Fruit fly (Drosophila melanogaster): ENCODE data around the gene CG43155.

The CG43155 gene

DNA sequence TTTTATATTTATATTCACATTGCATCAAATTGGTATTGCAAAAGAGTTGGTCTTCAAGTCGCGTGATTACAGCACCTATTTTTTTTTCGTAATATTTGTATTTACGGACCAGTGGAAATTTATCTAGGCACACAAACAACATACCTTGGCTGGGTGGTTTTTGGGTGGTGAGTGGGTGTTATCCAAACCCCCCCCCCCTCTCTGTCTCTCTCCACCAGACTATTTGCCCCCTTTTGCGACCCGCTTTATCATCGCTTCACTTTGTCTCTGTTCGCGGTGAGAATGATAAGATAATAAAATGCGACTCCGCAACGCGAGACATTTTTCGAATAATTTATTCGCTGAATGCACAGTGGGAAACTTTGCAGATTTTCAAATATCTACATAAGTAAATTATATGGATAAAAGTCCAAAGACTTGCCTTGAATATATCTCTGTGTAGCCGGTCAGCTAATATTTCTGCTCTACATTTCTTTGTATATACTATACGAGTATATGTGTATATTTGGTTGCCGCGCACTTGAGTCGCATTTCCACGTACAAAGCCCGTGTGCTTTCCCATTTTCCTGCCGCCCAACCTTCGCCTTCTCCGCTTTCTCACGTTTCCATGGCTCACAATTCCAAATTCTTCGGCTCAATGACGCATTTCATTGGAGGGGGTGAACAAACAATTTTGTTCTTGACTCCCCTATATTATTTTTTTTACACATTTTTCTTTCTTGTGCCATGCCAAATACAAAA lies 41.8 kb downstream of the CG43155 start:
- TF ChIP-seq CG2120 (GFP tag; optimal IDR thresholded peaks at IDR 0.05) (no peak), CG7556 (GFP tag; optimal IDR thresholded peaks at IDR 0.05) (peak; percentile 21), exex (tag; optimal IDR thresholded peaks at IDR 0.05) (peak; percentile 9), Hmx (GFP tag; optimal IDR thresholded peaks at IDR 0.05) (no peak), Med (GFP tag) (peak; percentile 59), CG12391 (tag; optimal IDR thresholded peaks at IDR 0.05) (no peak), sens (GFP tag) (peak; percentile 56), usp (GFP tag; optimal IDR thresholded peaks at IDR 0.05) (no peak), cwo (GFP tag; optimal IDR thresholded peaks at IDR 0.05) (peak; percentile 33), row (GFP tag; IDR thresholded peaks at IDR 0.05) (peak; percentile 40; the same call in 1 of the 3 replicates), CG15073 (GFP tag; optimal IDR thresholded peaks at IDR 0.05) (no peak), sd (tag; optimal IDR thresholded peaks at IDR 0.05) (peak; percentile 53), CG1233 (GFP tag; optimal IDR thresholded peaks at IDR 0.05) (peak; percentile 3), Atf3 (GFP tag; optimal IDR thresholded peaks at IDR 0.05) (no peak), CG17912 (GFP tag; optimal IDR thresholded peaks at IDR 0.05) (no peak), CG31365 (tag; optimal IDR thresholded peaks at IDR 0.05) (no peak), Adf1 (GFP tag; IDR thresholded peaks at IDR 0.05) (no peak), Sin3A (optimal IDR thresholded peaks at IDR 0.05) (no peak), Meics (GFP tag; optimal IDR thresholded peaks at IDR 0.05) (peak; percentile 3), lab (GFP tag; optimal IDR thresholded peaks at IDR 0.05) (peak; percentile 40), kni (GFP tag; optimal IDR thresholded peaks at IDR 0.05) (no peak), CG2678 (tag; optimal IDR thresholded peaks at IDR 0.05) (peak; percentile 12), CG16779 (GFP tag; IDR thresholded peaks at IDR 0.05) (no peak), CG18599 (GFP tag; optimal IDR thresholded peaks at IDR 0.05) (peak; percentile 48), pb (GFP tag; optimal IDR thresholded peaks at IDR 0.05) (no peak), Side (GFP tag; optimal IDR thresholded peaks at IDR 0.05) (no peak), CG17361 (GFP tag; IDR thresholded peaks at IDR 0.05) (0 out of 3 replicates have a peak, but pooled peaks have one; percentile 5), CG32532 (GFP tag; IDR thresholded peaks at IDR 0.05) (0 out of 2 replicates have a peak, but pooled peaks have one; percentile 16), chinmo (GFP tag; IDR thresholded peaks at IDR 0.05; ENCODE audit: partially characterized antibody) (0 out of 4 replicates have a peak, but pooled peaks have one; percentile 66), al (GFP tag; IDR thresholded peaks at IDR 0.05) (no peak), z (GFP tag; IDR thresholded peaks at IDR 0.05) (no peak), CG6765 (GFP tag; optimal IDR thresholded peaks at IDR 0.05) (no peak), maf-S (GFP tag; optimal IDR thresholded peaks at IDR 0.05) (no peak), E2f1 (GFP tag; IDR thresholded peaks at IDR 0.05) (no peak), CG12769 (tag; optimal IDR thresholded peaks at IDR 0.05) (no peak), pan (optimal IDR thresholded peaks at IDR 0.05) (no peak), pan (GFP tag; optimal IDR thresholded peaks at IDR 0.05 in 1 of 2, IDR thresholded peaks at IDR 0.05 in 1 of 2) (no peak), vvl (GFP tag; IDR thresholded peaks at IDR 0.05) (0 out of 2 replicates have a peak, but pooled peaks have one; percentile 31), Dip2 (GFP tag; IDR thresholded peaks at IDR 0.05) (no peak), CG4404 (GFP tag; IDR thresholded peaks at IDR 0.05) (no peak), gsb-n (tag; optimal IDR thresholded peaks at IDR 0.05) (no peak), CG11085 (GFP tag; IDR thresholded peaks at IDR 0.05) (no peak), tup (GFP tag; optimal IDR thresholded peaks at IDR 0.05) (no peak), CG18011 (GFP tag; optimal IDR thresholded peaks at IDR 0.05) (no peak), sna (GFP tag; IDR thresholded peaks at IDR 0.05; ENCODE audit: partially characterized antibody) (no peak), gt (GFP tag; IDR thresholded peaks at IDR 0.05) (no peak), chm (GFP tag; IDR thresholded peaks at IDR 0.05) (0 out of 2 replicates have a peak, but pooled peaks have one; percentile 16), Nf-YB (GFP tag; optimal IDR thresholded peaks at IDR 0.05) (no peak), CG3995 (GFP tag; optimal IDR thresholded peaks at IDR 0.05) (no peak), CG17359 (tag; optimal IDR thresholded peaks at IDR 0.05) (peak; percentile 4)
